Fruit fly (Drosophila melanogaster) whole organism, embryonic: ENCODE results near the gene CG13144.
A peak's percentile ranks its signal among the peaks of the same experiment; 100 is the strongest.

Experiments
- CG10654 ChIP-seq: fragments of 200-800 bp; sonication (Bioruptor generic); optimal IDR thresholded peaks from 2 replicates; lab custom pipeline; 2016; ENCODE audit warnings: missing biosample characterization, missing genetic modification characterization
- CG11093 ChIP-seq: fragments of 200-800 bp; sonication (Bioruptor generic); IDR thresholded peaks from 3 replicates; pipeline ENCODE4 v1.3.6; 2022; ENCODE audit warnings: missing biosample characterization, missing genetic modification characterization
- CG11247 ChIP-seq: fragments of 200-800 bp; sonication (Bioruptor generic); IDR thresholded peaks from 2 replicates; pipeline ENCODE4 v1.3.6; 2022; ENCODE audit warnings: missing biosample characterization, missing genetic modification characterization
- CG11560 ChIP-seq: fragments of 200-800 bp; sonication (Bioruptor generic); IDR thresholded peaks from 3 replicates; pipeline ENCODE4 v1.3.6; 2022; ENCODE audit warnings: missing biosample characterization, missing genetic modification characterization
- CG12071 ChIP-seq: fragments of 200-800 bp; sonication (Bioruptor generic); optimal IDR thresholded peaks from 3 replicates; lab custom pipeline; 2018; ENCODE audit warnings: missing biosample characterization, mild to moderate bottlenecking, missing genetic modification characterization
- CG12104 ChIP-seq: fragments of 200-800 bp; sonication (Bioruptor generic); optimal IDR thresholded peaks from 3 replicates; lab custom pipeline; 2016; ENCODE audit warnings: missing biosample characterization, missing genetic modification characterization
- CG1602 ChIP-seq: fragments of 200-800 bp; sonication (Bioruptor generic); optimal IDR thresholded peaks from 3 replicates; lab custom pipeline; 2016; ENCODE audit warnings: missing biosample characterization, missing genetic modification characterization
- CG16813 ChIP-seq: fragments of 200-800 bp; sonication (Bioruptor generic); IDR thresholded peaks from 3 replicates; pipeline ENCODE4 v1.3.6; 2022; ENCODE audit warnings: missing biosample characterization, missing genetic modification characterization; ENCODE audit not compliant: partially characterized antibody
- CG17385 ChIP-seq: fragments of 200-800 bp; sonication (Bioruptor generic); optimal IDR thresholded peaks from 3 replicates; lab custom pipeline; 2018; ENCODE audit warnings: missing biosample characterization, mild to moderate bottlenecking, missing genetic modification characterization
- CG17802 ChIP-seq: fragments of 200-800 bp; sonication (Bioruptor generic); optimal IDR thresholded peaks from 2 replicates; lab custom pipeline; 2018; ENCODE audit warnings: missing biosample characterization, mild to moderate bottlenecking, missing genetic modification characterization, moderate library complexity
- CG2875 ChIP-seq: fragments of 200-800 bp; sonication (Bioruptor generic); optimal IDR thresholded peaks from 2 replicates; lab custom pipeline; 2017; ENCODE audit warnings: missing biosample characterization, mild to moderate bottlenecking, missing genetic modification characterization, missing genetic modification reagents
- CG31388 ChIP-seq: fragments of 200-800 bp; sonication (Bioruptor generic); optimal IDR thresholded peaks from 2 replicates; lab custom pipeline; 2016; ENCODE audit warnings: missing biosample characterization, missing genetic modification characterization
- CG31441 ChIP-seq: fragments of 200-800 bp; sonication (Bioruptor generic); IDR thresholded peaks from 2 replicates; pipeline ENCODE4 v1.3.6; 2022; ENCODE audit warnings: missing biosample characterization, missing genetic modification characterization
- CG6272 ChIP-seq: fragments of 200-800 bp; sonication (Bioruptor generic); IDR thresholded peaks from 2 replicates; pipeline ENCODE4 v1.3.6; 2022; ENCODE audit warnings: missing biosample characterization, missing genetic modification characterization
- CG7839 ChIP-seq: fragments of 200-800 bp; sonication (Bioruptor generic); optimal IDR thresholded peaks from 3 replicates; lab custom pipeline; 2018; ENCODE audit warnings: missing biosample characterization, mild to moderate bottlenecking, missing genetic modification characterization, moderate library complexity
- CG8359 ChIP-seq: fragments of 200-800 bp; sonication (Bioruptor generic); optimal IDR thresholded peaks from 2 replicates; lab custom pipeline; 2017; ENCODE audit warnings: missing biosample characterization, mild to moderate bottlenecking, missing genetic modification characterization, borderline replicate concordance
- CG8388 ChIP-seq: fragments of 200-800 bp; sonication (Bioruptor generic); optimal IDR thresholded peaks from 2 replicates; lab custom pipeline; 2019; ENCODE audit warnings: missing biosample characterization, mild to moderate bottlenecking, missing genetic modification characterization, moderate library complexity
- CG9876 ChIP-seq: fragments of 200-800 bp; sonication (Bioruptor generic); optimal IDR thresholded peaks from 2 replicates; lab custom pipeline; 2016; ENCODE audit warnings: missing biosample characterization, missing genetic modification characterization
- CoRest ChIP-seq: fragments of 200-800 bp; sonication (Bioruptor generic); optimal IDR thresholded peaks from 3 replicates; lab custom pipeline; 2018; ENCODE audit warnings: missing biosample characterization, mild to moderate bottlenecking, missing genetic modification characterization, moderate library complexity
- Elba2 ChIP-seq: fragments of 200-800 bp; sonication (Bioruptor generic); optimal IDR thresholded peaks from 3 replicates; lab custom pipeline; 2016; ENCODE audit warnings: missing biosample characterization, missing genetic modification characterization
- H2.0 ChIP-seq: fragments of 200-800 bp; sonication (Bioruptor generic); IDR thresholded peaks from 2 replicates; pipeline ENCODE4 v1.3.6; 2022; ENCODE audit warnings: missing biosample characterization, missing genetic modification characterization
- HLH54F ChIP-seq: fragments of 200-800 bp; sonication (Bioruptor generic); optimal IDR thresholded peaks from 3 replicates; lab custom pipeline; 2016; ENCODE audit warnings: missing biosample characterization, missing genetic modification characterization
- HLHmδ ChIP-seq: fragments of 200-800 bp; sonication (Bioruptor generic); optimal IDR thresholded peaks from 2 replicates; lab custom pipeline; 2018; ENCODE audit warnings: missing biosample characterization, mild to moderate bottlenecking, missing genetic modification characterization, moderate library complexity
- Nf-YB ChIP-seq: fragments of 200-800 bp; sonication (Bioruptor generic); optimal IDR thresholded peaks from 3 replicates; lab custom pipeline; 2019; ENCODE audit warnings: missing biosample characterization, mild to moderate bottlenecking, missing genetic modification characterization, moderate library complexity
- Ravus ChIP-seq: fragments of 200-800 bp; sonication (Bioruptor generic); IDR thresholded peaks from 2 replicates; pipeline ENCODE4 v1.3.6; 2022; ENCODE audit warnings: missing biosample characterization, missing genetic modification characterization
- Rx ChIP-seq: fragments of 200-800 bp; sonication (Bioruptor generic); IDR thresholded peaks from 2 replicates; pipeline ENCODE4 v1.3.6; 2022; ENCODE audit warnings: missing biosample characterization, missing genetic modification characterization
- Usf ChIP-seq: fragments of 200-800 bp; sonication (Bioruptor generic); optimal IDR thresholded peaks from 2 replicates; lab custom pipeline; 2017; ENCODE audit warnings: missing genotype, missing biosample characterization, missing genetic modification characterization
- chif ChIP-seq, 2 experiments: fragments of 200-800 bp; sonication (Bioruptor generic); optimal IDR thresholded peaks; 3 replicates each; lab custom pipeline; 2016; ENCODE audit warnings: missing biosample characterization in 2 of 2, missing genetic modification characterization in 2 of 2
- chn ChIP-seq: fragments of 200-800 bp; sonication (Bioruptor generic); optimal IDR thresholded peaks from 2 replicates; lab custom pipeline; 2016; ENCODE audit warnings: missing biosample characterization, missing genetic modification characterization
- ci ChIP-seq: fragments of 200-800 bp; sonication (Bioruptor generic); IDR thresholded peaks from 3 replicates; pipeline ENCODE4 v1.3.6; 2022; ENCODE audit warnings: missing biosample characterization, missing genetic modification characterization
- dan ChIP-seq: fragments of 200-800 bp; sonication (Bioruptor generic); IDR thresholded peaks from 2 replicates; pipeline ENCODE4 v1.3.6; 2022; ENCODE audit warnings: missing biosample characterization, missing genetic modification characterization
- danr ChIP-seq: fragments of 200-800 bp; sonication (Bioruptor generic); IDR thresholded peaks from 2 replicates; pipeline ENCODE4 v1.3.6; 2022; ENCODE audit warnings: missing biosample characterization, missing genetic modification characterization
- dysf ChIP-seq: fragments of 200-800 bp; sonication (Bioruptor generic); IDR thresholded peaks from 3 replicates; pipeline ENCODE4 v1.3.6; 2022; ENCODE audit warnings: missing biosample characterization, missing genetic modification characterization
- eyg ChIP-seq: fragments of 200-800 bp; sonication (Bioruptor generic); optimal IDR thresholded peaks from 3 replicates; lab custom pipeline; 2016; ENCODE audit warnings: missing biosample characterization, missing genetic modification characterization
- grau ChIP-seq: fragments of 200-800 bp; optimal IDR thresholded peaks from 3 replicates; lab custom pipeline; 2019; ENCODE audit warnings: missing biosample characterization, mild to moderate bottlenecking, missing genetic modification characterization, moderate library complexity
- gsb ChIP-seq: fragments of 200-800 bp; sonication (Bioruptor generic); IDR thresholded peaks from 2 replicates; pipeline ENCODE4 v1.3.6; 2022; ENCODE audit warnings: missing biosample characterization, missing genetic modification characterization
- hbn ChIP-seq: fragments of 200-800 bp; sonication (Bioruptor generic); IDR thresholded peaks from 2 replicates; pipeline ENCODE4 v1.3.6; 2022; ENCODE audit warnings: missing biosample characterization, missing genetic modification characterization; ENCODE audit not compliant: partially characterized antibody
- ind ChIP-seq: fragments of 200-800 bp; sonication (Bioruptor generic); optimal IDR thresholded peaks from 3 replicates; lab custom pipeline; 2016; ENCODE audit warnings: missing biosample characterization, missing genetic modification characterization
- insv ChIP-seq, 2 experiments: fragments of 200-800 bp; sonication (Bioruptor generic); optimal IDR thresholded peaks; 3 replicates each; lab custom pipeline; 2016 to 2018; ENCODE audit warnings: missing biosample characterization in 2 of 2, missing genetic modification characterization in 2 of 2
- lov ChIP-seq, 2 experiments: fragments of 200-800 bp in 1 of 2; fragments of >200 bp in 1 of 2; sonication (Bioruptor generic) in 1 of 2; IDR thresholded peaks in 1 of 2; optimal IDR thresholded peaks in 1 of 2; 2 replicates in 1 of 2; 3 replicates in 1 of 2; pipeline versions ENCODE4 v1.3.6 to Lab custom; 2017 to 2022; ENCODE audit warnings: missing biosample characterization in 1 of 2, missing genetic modification characterization in 1 of 2
- mam ChIP-seq: fragments of 200-800 bp; sonication (Bioruptor generic); optimal IDR thresholded peaks from 3 replicates; lab custom pipeline; 2016; ENCODE audit warnings: missing biosample characterization, missing genetic modification characterization
- mirr ChIP-seq: fragments of 200-800 bp; sonication (Bioruptor generic); optimal IDR thresholded peaks from 3 replicates; lab custom pipeline; 2018; ENCODE audit warnings: missing biosample characterization, mild to moderate bottlenecking, missing genetic modification characterization
- nau ChIP-seq: fragments of 200-800 bp; sonication (Bioruptor generic); optimal IDR thresholded peaks from 3 replicates; lab custom pipeline; 2017; ENCODE audit warnings: missing biosample characterization, mild to moderate bottlenecking, missing genetic modification characterization, missing genetic modification reagents
- pros ChIP-seq: fragments of 200-800 bp; sonication (Bioruptor generic); optimal IDR thresholded peaks from 3 replicates; lab custom pipeline; 2019; ENCODE audit warnings: missing biosample characterization, mild to moderate bottlenecking, missing genetic modification characterization, moderate library complexity
- scrt ChIP-seq: fragments of 200-800 bp; sonication (Bioruptor generic); optimal IDR thresholded peaks from 2 replicates; lab custom pipeline; 2018; ENCODE audit warnings: missing biosample characterization, mild to moderate bottlenecking, missing genetic modification characterization, moderate library complexity
- sens ChIP-seq: fragments of 200-800 bp; sonication (Bioruptor generic); peaks from one replicate; lab custom pipeline; 2016; ENCODE audit warnings: missing biosample characterization, missing genetic modification characterization
- seq ChIP-seq: fragments of 200-800 bp; sonication (Bioruptor generic); IDR thresholded peaks from 2 replicates; pipeline ENCODE4 v1.3.6; 2022; ENCODE audit warnings: missing biosample characterization, missing genetic modification characterization
- slp2 ChIP-seq: fragments of 200-800 bp; sonication (Bioruptor generic); optimal IDR thresholded peaks from 2 replicates; lab custom pipeline; 2016; ENCODE audit warnings: missing biosample characterization, missing genetic modification characterization
- so ChIP-seq: fragments of 200-800 bp; sonication (Bioruptor generic); IDR thresholded peaks from 3 replicates; pipeline ENCODE4 v1.3.6; 2022; ENCODE audit warnings: missing biosample characterization, missing genetic modification characterization
- twi ChIP-seq: fragments of 200-800 bp; optimal IDR thresholded peaks from 2 replicates; lab custom pipeline; 2019; ENCODE audit warnings: missing biosample characterization, mild to moderate bottlenecking, missing genetic modification characterization, moderate library complexity

CG13144 gene

DNA sequence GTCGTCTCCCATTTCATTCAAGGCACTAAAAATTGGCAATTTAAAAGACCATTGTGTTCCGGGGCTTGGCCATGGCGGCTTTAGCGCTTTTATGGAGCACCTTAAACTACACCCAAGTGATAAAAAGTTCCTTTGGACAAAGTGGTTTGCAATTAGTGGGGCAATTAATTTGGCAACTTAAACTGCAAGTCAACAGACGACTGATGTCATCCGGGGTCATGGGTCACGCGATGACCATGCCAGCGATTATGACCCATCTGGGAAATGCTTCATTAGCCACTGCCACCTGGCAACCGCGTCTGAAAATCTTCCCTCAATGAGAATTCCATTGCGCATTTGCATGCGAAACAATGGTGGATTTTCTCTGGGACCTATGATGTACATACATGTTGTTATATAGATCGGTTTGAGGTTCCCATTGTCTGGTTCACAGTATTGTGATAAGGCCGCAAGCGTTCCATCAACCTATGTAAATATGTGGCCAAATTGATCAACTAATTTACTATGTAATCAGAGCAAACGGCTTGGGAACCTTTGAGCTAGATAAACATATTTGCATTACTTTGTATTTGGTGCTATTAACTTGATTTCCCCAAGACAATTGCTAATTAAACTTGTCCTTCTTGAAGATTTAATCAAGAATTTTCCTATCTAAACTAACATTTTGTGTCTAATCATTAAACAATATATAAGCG, 6.0 kb upstream of the CG13144 start (continued):
- TF ChIP-seq ind (no peak), HLH54F (GFP tag; lab: Kevin White, UChicago) (no peak), CG11560 (tag; lab: Robert Waterston, UW) (no peak), CG12104 (GFP tag; lab: Kevin White, UChicago) (no peak), CG11247 (GFP tag; lab: Robert Waterston, UW) (no peak), Rx (GFP tag; lab: Robert Waterston, UW) (no peak), grau (tag; lab: Kevin White, UChicago) (no peak), mam (GFP tag; lab: Kevin White, UChicago) (no peak), scrt (GFP tag; lab: Kevin White, UChicago) (no peak), CG10654 (GFP tag; lab: Kevin White, UChicago) (no peak), chn (GFP tag; lab: Kevin White, UChicago) (no peak), gsb (GFP tag; lab: Robert Waterston, UW) (no peak), CG6272 (GFP tag; lab: Robert Waterston, UW) (no peak), CG31441 (GFP tag; lab: Robert Waterston, UW) (no peak), Elba2 (GFP tag; lab: Kevin White, UChicago) (no peak), CoRest (tag; lab: Kevin White, UChicago) (no peak), dysf (GFP tag; lab: Robert Waterston, UW) (peak; percentile 20; the same call in 1 of the 3 replicates), so (no peak), CG1602 (GFP tag; lab: Kevin White, UChicago) (peak; percentile 25), mirr (GFP tag; lab: Kevin White, UChicago) (no peak), Ravus (GFP tag; lab: Robert Waterston, UW) (no peak), hbn (GFP tag; lab: Robert Waterston, UW) (no peak), slp2 (GFP tag; lab: Kevin White, UChicago) (no peak), CG31388 (GFP tag; lab: Kevin White, UChicago) (no peak), CG11093 (GFP tag; lab: Robert Waterston, UW) (no peak), twi (tag; lab: Kevin White, UChicago) (no peak), Usf (GFP tag; lab: Kevin White, UChicago) (no peak), lov (optimal IDR thresholded peaks at IDR 0.05; lab: Kevin White, UChicago) (no peak), lov (GFP tag; IDR thresholded peaks at IDR 0.05; lab: Robert Waterston, UW) (no peak), CG17385 (no peak), HLHmδ (GFP tag; lab: Kevin White, UChicago) (no peak), seq (GFP tag; lab: Robert Waterston, UW) (no peak), dan (GFP tag; lab: Robert Waterston, UW) (no peak), chif (GFP tag; optimal IDR thresholded peaks at IDR 0.05; lab: Kevin White, UChicago) (no peak), CG12071 (peak; percentile 12), sens (GFP tag; lab: Kevin White, UChicago) (peak; percentile 81), nau (GFP tag; lab: Kevin White, UChicago) (no peak), H2.0 (GFP tag; lab: Robert Waterston, UW) (no peak), CG8388 (GFP tag; lab: Kevin White, UChicago) (no peak), CG8359 (GFP tag; lab: Kevin White, UChicago) (peak; percentile 3), danr (no peak), CG17802 (no peak), CG16813 (GFP tag; lab: Robert Waterston, UW) (no peak), CG2875 (GFP tag; lab: Kevin White, UChicago) (peak; percentile 48), Nf-YB (GFP tag; lab: Kevin White, UChicago) (no peak), CG7839 (tag; lab: Kevin White, UChicago) (no peak), eyg (GFP tag; lab: Kevin White, UChicago) (no peak), insv (GFP tag; optimal IDR thresholded peaks at IDR 0.05; lab: Kevin White, UChicago) (no peak), ci (0 out of 3 replicates have a peak, but pooled peaks have one; percentile 38), CG9876 (GFP tag; lab: Kevin White, UChicago) (no peak), pros (GFP tag; lab: Kevin White, UChicago) (no peak)
